Fruit fly (Drosophila melanogaster): ENCODE data around the gene Trs20.

Trs20 gene

dm6 chr3L:16156788-16157208, 25.4 kb upstream of the Trs20 start:
- TF ChIP-seq CG5204 (GFP tag; optimal IDR thresholded peaks at IDR 0.05): no peak
- TF ChIP-seq CG14711 (tag; optimal IDR thresholded peaks at IDR 0.05): no peak
- TF ChIP-seq Clk (GFP tag; optimal IDR thresholded peaks at IDR 0.05): no peak
- no peak for TF ChIP-seq tj (GFP tag; optimal IDR thresholded peaks at IDR 0.05)
- TF ChIP-seq Mnt (GFP tag; optimal IDR thresholded peaks at IDR 0.05): peak; percentile 86
- TF ChIP-seq pad (GFP tag; optimal IDR thresholded peaks at IDR 0.05): no peak
- no peak for TF ChIP-seq CG11617 (GFP tag; optimal IDR thresholded peaks at IDR 0.05)
- TF ChIP-seq CG12768 (GFP tag; optimal IDR thresholded peaks at IDR 0.05): peak; percentile 12
- TF ChIP-seq kay (GFP tag; ENCODE audit: borderline replicate concordance): no peak
- peak; percentile 66 for TF ChIP-seq cic (GFP tag; optimal IDR thresholded peaks at IDR 0.05)
- TF ChIP-seq ovo (GFP tag; optimal IDR thresholded peaks at IDR 0.05): no peak
- TF ChIP-seq CG33017 (tag; optimal IDR thresholded peaks at IDR 0.05): no peak
- no peak for TF ChIP-seq CG7045 (GFP tag; optimal IDR thresholded peaks at IDR 0.05)

dm6 chr3L:16155547-16155946, 24.1 kb upstream of the Trs20 start:
- TF ChIP-seq CG5204 (GFP tag; optimal IDR thresholded peaks at IDR 0.05) (no peak), ovo (GFP tag; optimal IDR thresholded peaks at IDR 0.05) (no peak), Mnt (GFP tag; optimal IDR thresholded peaks at IDR 0.05) (no peak), Hr96 (GFP tag; optimal IDR thresholded peaks at IDR 0.05) (no peak), cic (GFP tag; optimal IDR thresholded peaks at IDR 0.05) (no peak), Clk (GFP tag; optimal IDR thresholded peaks at IDR 0.05) (no peak), bab1 (GFP tag; optimal IDR thresholded peaks at IDR 0.05) (no peak), CG7101 (tag; optimal IDR thresholded peaks at IDR 0.05) (no peak), kay (GFP tag; ENCODE audit: borderline replicate concordance) (no peak), tj (GFP tag; optimal IDR thresholded peaks at IDR 0.05) (no peak), Crg-1 (GFP tag; optimal IDR thresholded peaks at IDR 0.05) (no peak), toe (GFP tag; optimal IDR thresholded peaks at IDR 0.05) (no peak), CG33017 (tag; optimal IDR thresholded peaks at IDR 0.05) (no peak), CG1620 (GFP tag; optimal IDR thresholded peaks at IDR 0.05) (no peak), CG11617 (GFP tag; optimal IDR thresholded peaks at IDR 0.05) (no peak)

- no peak for TF ChIP-seq CG7101 (tag; optimal IDR thresholded peaks at IDR 0.05)
- TF ChIP-seq CG12768 (GFP tag; optimal IDR thresholded peaks at IDR 0.05): no peak
- no peak for TF ChIP-seq pad (GFP tag; optimal IDR thresholded peaks at IDR 0.05)
- TF ChIP-seq Clk (GFP tag; optimal IDR thresholded peaks at IDR 0.05): no peak
- no peak for TF ChIP-seq toe (GFP tag; optimal IDR thresholded peaks at IDR 0.05)
- TF ChIP-seq CG5204 (GFP tag; optimal IDR thresholded peaks at IDR 0.05): no peak
- no peak for TF ChIP-seq CG14711 (tag; optimal IDR thresholded peaks at IDR 0.05)
- TF ChIP-seq cnc (optimal IDR thresholded peaks at IDR 0.05): no peak
- no peak for TF ChIP-seq CG33017 (tag; optimal IDR thresholded peaks at IDR 0.05)
- TF ChIP-seq Hr96 (GFP tag; optimal IDR thresholded peaks at IDR 0.05): no peak
- no peak for TF ChIP-seq CG7045 (GFP tag; optimal IDR thresholded peaks at IDR 0.05)
- TF ChIP-seq bab1 (GFP tag; optimal IDR thresholded peaks at IDR 0.05): no peak
- no peak for TF ChIP-seq CG11617 (GFP tag; optimal IDR thresholded peaks at IDR 0.05)
- no peak for TF ChIP-seq Crg-1 (GFP tag; optimal IDR thresholded peaks at IDR 0.05)
- TF ChIP-seq tj (GFP tag; optimal IDR thresholded peaks at IDR 0.05): no peak
- no peak for TF ChIP-seq kay (GFP tag; ENCODE audit: borderline replicate concordance)
- TF ChIP-seq Mnt (GFP tag; optimal IDR thresholded peaks at IDR 0.05): no peak
- TF ChIP-seq ovo (GFP tag; optimal IDR thresholded peaks at IDR 0.05): no peak
- TF ChIP-seq cic (GFP tag; optimal IDR thresholded peaks at IDR 0.05): no peak
- TF ChIP-seq CG1620 (GFP tag; optimal IDR thresholded peaks at IDR 0.05): no peak
Observed at dm6 chr3L:16153650-16154049, 22.2 kb upstream of the Trs20 start.

dm6 chr3L:16153089-16153488, 21.7 kb upstream of the Trs20 start:
- TF ChIP-seq Hr96 (GFP tag; optimal IDR thresholded peaks at IDR 0.05) (peak; percentile 1), tj (GFP tag; optimal IDR thresholded peaks at IDR 0.05) (peak; percentile 68), toe (GFP tag; optimal IDR thresholded peaks at IDR 0.05) (no peak)

dm6 chr3L:16151742-16152141, 20.3 kb upstream of the Trs20 start:
- TF ChIP-seq toe (GFP tag; optimal IDR thresholded peaks at IDR 0.05): no peak
- TF ChIP-seq Clk (GFP tag; optimal IDR thresholded peaks at IDR 0.05): no peak
- TF ChIP-seq CG1620 (GFP tag; optimal IDR thresholded peaks at IDR 0.05): no peak
- no peak for TF ChIP-seq Mnt (GFP tag; optimal IDR thresholded peaks at IDR 0.05)
- no peak for TF ChIP-seq CG7101 (tag; optimal IDR thresholded peaks at IDR 0.05)
- no peak for TF ChIP-seq ovo (GFP tag; optimal IDR thresholded peaks at IDR 0.05)
- TF ChIP-seq CG33017 (tag; optimal IDR thresholded peaks at IDR 0.05): no peak
- TF ChIP-seq cnc (optimal IDR thresholded peaks at IDR 0.05): no peak
- TF ChIP-seq Hr96 (GFP tag; optimal IDR thresholded peaks at IDR 0.05): no peak
- no peak for TF ChIP-seq tj (GFP tag; optimal IDR thresholded peaks at IDR 0.05)
- no peak for TF ChIP-seq CG14711 (tag; optimal IDR thresholded peaks at IDR 0.05)
- TF ChIP-seq kay (GFP tag; ENCODE audit: borderline replicate concordance): no peak
- no peak for TF ChIP-seq Crg-1 (GFP tag; optimal IDR thresholded peaks at IDR 0.05)

dm6 chr3L:16150850-16151515, 19.6 kb upstream of the Trs20 start:
- no peak for TF ChIP-seq Clk (GFP tag; optimal IDR thresholded peaks at IDR 0.05)
- TF ChIP-seq CG33017 (tag; optimal IDR thresholded peaks at IDR 0.05): no peak
- peak; percentile 98 for TF ChIP-seq kay (GFP tag; ENCODE audit: borderline replicate concordance)
- TF ChIP-seq CG5204 (GFP tag; optimal IDR thresholded peaks at IDR 0.05): peak; percentile 16
- TF ChIP-seq CG14711 (tag; optimal IDR thresholded peaks at IDR 0.05): no peak
- no peak for TF ChIP-seq cic (GFP tag; optimal IDR thresholded peaks at IDR 0.05)
- no peak for TF ChIP-seq Crg-1 (GFP tag; optimal IDR thresholded peaks at IDR 0.05)
- no peak for TF ChIP-seq CG11617 (GFP tag; optimal IDR thresholded peaks at IDR 0.05)
- TF ChIP-seq bab1 (GFP tag; optimal IDR thresholded peaks at IDR 0.05): no peak
- no peak for TF ChIP-seq Mnt (GFP tag; optimal IDR thresholded peaks at IDR 0.05)
- no peak for TF ChIP-seq CG7101 (tag; optimal IDR thresholded peaks at IDR 0.05)
- peak; percentile 73 for TF ChIP-seq tj (GFP tag; optimal IDR thresholded peaks at IDR 0.05)
- peak; percentile 16 for TF ChIP-seq CG12768 (GFP tag; optimal IDR thresholded peaks at IDR 0.05)
- peak; percentile 0 for TF ChIP-seq Hr96 (GFP tag; optimal IDR thresholded peaks at IDR 0.05)
- peak; percentile 35 for TF ChIP-seq toe (GFP tag; optimal IDR thresholded peaks at IDR 0.05)
- no peak for TF ChIP-seq CG1620 (GFP tag; optimal IDR thresholded peaks at IDR 0.05)
- no peak for TF ChIP-seq ovo (GFP tag; optimal IDR thresholded peaks at IDR 0.05)
